Worm (Caenorhabditis elegans) whole organism, late embryonic: Measurements from ENCODE around the gene Y110A2AL.4.
"Not testable (repeated sequence)": the region's sequence is repeated elsewhere in the genome, so short reads cannot be mapped to it uniquely, and the experiment has no call there.

Experiments used
- C38D4.7 ChIP-seq: fragments of 200-800 bp; sonication (Bioruptor generic); optimal IDR thresholded peaks from 2 replicates; lab custom pipeline; 2018; ENCODE audit warnings: mild to moderate bottlenecking, missing genetic modification characterization, moderate library complexity, missing compliant biosample characterization
- F13H6.1 ChIP-seq: sonication (generic microtip); optimal IDR thresholded peaks from 2 replicates; lab custom pipeline; 2016; ENCODE audit warnings: missing genetic modification characterization, missing compliant biosample characterization
- K09A11.1 ChIP-seq: sonication (generic microtip); optimal IDR thresholded peaks from 2 replicates; lab custom pipeline; 2017; ENCODE audit warnings: antibody characterized with exemption, mild to moderate bottlenecking, missing genetic modification characterization, missing compliant biosample characterization; ENCODE audit not compliant: insufficient read depth
- ahr-1 ChIP-seq: sonication (generic microtip); optimal IDR thresholded peaks from 2 replicates; lab custom pipeline; 2016; ENCODE audit warnings: missing genetic modification characterization, missing compliant biosample characterization
- ceh-24 ChIP-seq: sonication (generic microtip); optimal IDR thresholded peaks from 2 replicates; lab custom pipeline; 2016; ENCODE audit warnings: mild to moderate bottlenecking, missing genetic modification characterization, missing compliant biosample characterization
- ceh-34 ChIP-seq: sonication (generic microtip); optimal IDR thresholded peaks from 2 replicates; lab custom pipeline; 2016; ENCODE audit warnings: mild to moderate bottlenecking, missing genetic modification characterization, missing compliant biosample characterization
- ceh-45 ChIP-seq: fragments of 200-800 bp; sonication (Bioruptor generic); IDR thresholded peaks from 2 replicates; pipeline ENCODE4 v1.3.6; 2022; ENCODE audit warnings: missing genetic modification reagents, missing genetic modification characterization, missing compliant biosample characterization
- ceh-48 ChIP-seq: sonication (generic microtip); optimal IDR thresholded peaks from 2 replicates; lab custom pipeline; 2016; ENCODE audit warnings: missing genetic modification characterization, inconsistent platforms, missing compliant biosample characterization
- che-1 ChIP-seq: sonication (generic microtip); optimal IDR thresholded peaks from 2 replicates; lab custom pipeline; 2016; ENCODE audit warnings: mild to moderate bottlenecking, missing genetic modification characterization, missing compliant biosample characterization
- dmd-4 ChIP-seq: sonication (generic microtip); optimal IDR thresholded peaks from 2 replicates; lab custom pipeline; 2016; ENCODE audit warnings: borderline replicate concordance, missing genetic modification characterization, missing compliant biosample characterization
- dve-1 ChIP-seq: sonication (generic microtip); optimal IDR thresholded peaks from 2 replicates; lab custom pipeline; 2017; ENCODE audit warnings: antibody characterized with exemption, mild to moderate bottlenecking, missing genetic modification characterization, missing compliant biosample characterization
- elt-2 ChIP-seq: sonication (generic microtip); optimal IDR thresholded peaks from 2 replicates; lab custom pipeline; 2016; ENCODE audit warnings: missing genetic modification reagents, missing genetic modification characterization, missing compliant biosample characterization
- elt-4 ChIP-seq: sonication (generic microtip); optimal IDR thresholded peaks from 2 replicates; lab custom pipeline; 2016; ENCODE audit warnings: missing genetic modification characterization, missing compliant biosample characterization
- ets-4 ChIP-seq: sonication (generic microtip); optimal IDR thresholded peaks from 2 replicates; lab custom pipeline; 2016; ENCODE audit warnings: missing genetic modification characterization, missing compliant biosample characterization
- eyg-1 ChIP-seq: sonication (generic microtip); optimal IDR thresholded peaks from 2 replicates; lab custom pipeline; 2016; ENCODE audit warnings: missing genotype, missing genetic modification characterization, missing compliant biosample characterization
- fkh-6 ChIP-seq: sonication (generic microtip); optimal IDR thresholded peaks from 2 replicates; lab custom pipeline; 2016; ENCODE audit warnings: missing genetic modification characterization, missing compliant biosample characterization
- gmeb-2 ChIP-seq: sonication (generic microtip); optimal IDR thresholded peaks from 2 replicates; lab custom pipeline; 2016; ENCODE audit warnings: missing genetic modification characterization, inconsistent platforms, missing compliant biosample characterization
- hlh-13 ChIP-seq: fragments of 200-800 bp; sonication (Bioruptor generic); optimal IDR thresholded peaks from 2 replicates; lab custom pipeline; 2018; ENCODE audit warnings: mild to moderate bottlenecking, missing genetic modification characterization, missing compliant biosample characterization
- hlh-30 ChIP-seq: sonication (generic microtip); optimal IDR thresholded peaks from 2 replicates; lab custom pipeline; 2017; ENCODE audit warnings: antibody characterized with exemption, missing genetic modification characterization, missing compliant biosample characterization; ENCODE audit not compliant: insufficient read depth
- hlh-6 ChIP-seq: sonication (generic microtip); optimal IDR thresholded peaks from 2 replicates; lab custom pipeline; 2016; ENCODE audit warnings: missing genotype, missing genetic modification characterization, missing compliant biosample characterization
- hlh-8 ChIP-seq: sonication (generic microtip); optimal IDR thresholded peaks from 2 replicates; lab custom pipeline; 2016; ENCODE audit warnings: missing genotype, missing genetic modification characterization, missing compliant biosample characterization
- lim-6 ChIP-seq: sonication (generic microtip); optimal IDR thresholded peaks from 2 replicates; lab custom pipeline; 2016; ENCODE audit warnings: missing genetic modification characterization, missing compliant biosample characterization
- madf-2 ChIP-seq: sonication (generic microtip); optimal IDR thresholded peaks from 2 replicates; lab custom pipeline; 2017; ENCODE audit warnings: missing genetic modification characterization, missing compliant biosample characterization
- nhr-11 ChIP-seq: fragments of 150-350 bp; optimal IDR thresholded peaks from 2 replicates; lab custom pipeline; 2014; ENCODE audit warnings: missing biosample characterization, missing genetic modification characterization
- nhr-232 ChIP-seq: sonication (generic microtip); optimal IDR thresholded peaks from 2 replicates; lab custom pipeline; 2016; ENCODE audit warnings: missing genetic modification characterization, missing compliant biosample characterization
- npax-4 ChIP-seq: sonication (generic microtip); optimal IDR thresholded peaks from 2 replicates; lab custom pipeline; 2016; ENCODE audit warnings: missing genetic modification characterization, missing compliant biosample characterization
- pha-2 ChIP-seq: sonication (generic microtip); optimal IDR thresholded peaks from 2 replicates; lab custom pipeline; 2017; ENCODE audit warnings: mild to moderate bottlenecking, missing genetic modification characterization, missing compliant biosample characterization
- pha-4 ChIP-seq: fragments of 150-350 bp; optimal IDR thresholded peaks from 2 replicates; lab custom pipeline; 2018; ENCODE audit warnings: missing biosample characterization, missing genetic modification reagents, missing genetic modification characterization
- pqm-1 ChIP-seq: sonication (generic microtip); optimal IDR thresholded peaks from 2 replicates; lab custom pipeline; 2016; ENCODE audit warnings: missing genetic modification characterization, missing compliant biosample characterization
- ref-2 ChIP-seq: sonication (generic microtip); optimal IDR thresholded peaks from 2 replicates; lab custom pipeline; 2016; ENCODE audit warnings: missing genetic modification characterization, missing compliant biosample characterization
- rnt-1 ChIP-seq: sonication (generic microtip); optimal IDR thresholded peaks from 2 replicates; lab custom pipeline; 2016; ENCODE audit warnings: missing genetic modification characterization, missing compliant biosample characterization
- sdc-2 ChIP-seq: sonication (generic microtip); optimal IDR thresholded peaks from 2 replicates; lab custom pipeline; 2016; ENCODE audit warnings: missing genotype, missing genetic modification characterization, missing compliant biosample characterization
- sox-4 ChIP-seq: sonication (generic microtip); optimal IDR thresholded peaks from 2 replicates; lab custom pipeline; 2017; ENCODE audit warnings: mild to moderate bottlenecking, missing genetic modification characterization, inconsistent platforms, missing compliant biosample characterization
- syd-9 ChIP-seq: sonication (generic microtip); optimal IDR thresholded peaks from 2 replicates; lab custom pipeline; 2016; ENCODE audit warnings: mild to moderate bottlenecking, missing genetic modification characterization, moderate library complexity, missing compliant biosample characterization
- ttx-3 ChIP-seq: sonication (generic microtip); optimal IDR thresholded peaks from 2 replicates; lab custom pipeline; 2016; ENCODE audit warnings: missing genetic modification reagents, missing genetic modification characterization, missing compliant biosample characterization
- unc-55 ChIP-seq: sonication (generic microtip); optimal IDR thresholded peaks from 2 replicates; lab custom pipeline; 2017; ENCODE audit warnings: missing biosample characterization, missing genetic modification reagents, missing genetic modification characterization
- unc-86 ChIP-seq: sonication (generic microtip); optimal IDR thresholded peaks from 2 replicates; lab custom pipeline; 2016; ENCODE audit warnings: missing genetic modification characterization, missing compliant biosample characterization
- zip-5 ChIP-seq: sonication (generic microtip); optimal IDR thresholded peaks from 2 replicates; lab custom pipeline; 2016; ENCODE audit warnings: missing genetic modification characterization, missing compliant biosample characterization

Y110A2AL.4 gene

DNA sequence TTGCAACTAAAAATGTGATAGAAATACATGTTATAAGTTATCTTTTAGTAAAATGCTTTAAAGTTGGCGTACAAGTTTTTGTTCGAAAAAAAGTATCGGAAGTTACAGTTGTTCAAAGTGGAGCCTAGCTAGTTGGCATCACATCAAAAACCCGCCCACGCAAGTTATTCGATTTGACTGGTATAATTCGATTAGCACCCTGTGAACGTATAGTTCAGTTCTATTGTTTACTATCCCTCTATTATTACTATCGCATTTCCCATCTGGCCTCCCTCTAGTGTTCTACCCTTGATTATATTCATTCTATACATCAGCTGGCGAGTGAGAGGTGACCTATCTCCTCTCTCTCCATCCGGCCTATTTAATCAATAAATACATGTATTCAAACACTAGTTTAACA lies at the start of gene Y110A2AL.4:
Gene Y110A2AL.4, plus strand, starts transcription at position 301 of the 400 bp plus-strand sequence.
- TF ChIP-seq ceh-34 (tag; lab: Kevin White, UChicago); ceh-45; dmd-4 (tag; lab: Kevin White, UChicago): not testable (repeated sequence)

DNA sequence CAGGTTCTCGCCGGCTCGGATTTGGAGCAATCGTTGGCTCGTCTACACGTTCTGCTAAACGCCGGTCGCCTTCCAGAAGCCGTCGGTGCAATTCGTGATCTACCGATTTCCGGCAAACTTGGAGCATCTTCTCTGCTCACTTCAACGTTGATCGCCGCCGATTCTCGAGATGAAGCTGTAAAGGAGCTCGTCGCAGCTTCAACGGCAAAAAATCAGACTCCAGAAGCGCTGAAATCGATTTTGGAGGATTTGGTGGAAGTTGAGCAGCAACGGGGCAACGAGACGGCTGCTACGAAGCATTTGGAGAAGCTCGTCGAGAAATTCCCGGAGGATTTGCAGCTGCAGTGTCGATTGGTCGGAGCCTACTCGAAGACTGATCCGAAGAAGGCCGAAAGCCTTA lies 47.4 kb upstream of the Y110A2AL.4 start:
- TF ChIP-seq elt-2 (tag; lab: Kevin White, UChicago) (no peak), C38D4.7 (no peak), unc-55 (GFP tag; lab: Kevin White, UChicago) (no peak), madf-2 (no peak), ref-2 (tag; lab: Kevin White, UChicago) (no peak), hlh-13 (GFP tag; lab: Kevin White, UChicago) (no peak), gmeb-2 (tag; lab: Kevin White, UChicago) (no peak), ets-4 (no peak), lim-6 (tag; lab: Kevin White, UChicago) (no peak), elt-4 (tag; lab: Kevin White, UChicago) (no peak), K09A11.1 (tag; lab: Kevin White, UChicago) (no peak), eyg-1 (tag; lab: Kevin White, UChicago) (no peak), ahr-1 (tag; lab: Kevin White, UChicago) (no peak), che-1 (no peak), nhr-232 (tag; lab: Kevin White, UChicago) (no peak), hlh-8 (no peak), unc-86 (tag; lab: Kevin White, UChicago) (no peak), sdc-2 (tag; lab: Kevin White, UChicago) (no peak), pha-2 (tag; lab: Kevin White, UChicago) (no peak), nhr-11 (tag; lab: Kevin White, UChicago) (no peak)

DNA sequence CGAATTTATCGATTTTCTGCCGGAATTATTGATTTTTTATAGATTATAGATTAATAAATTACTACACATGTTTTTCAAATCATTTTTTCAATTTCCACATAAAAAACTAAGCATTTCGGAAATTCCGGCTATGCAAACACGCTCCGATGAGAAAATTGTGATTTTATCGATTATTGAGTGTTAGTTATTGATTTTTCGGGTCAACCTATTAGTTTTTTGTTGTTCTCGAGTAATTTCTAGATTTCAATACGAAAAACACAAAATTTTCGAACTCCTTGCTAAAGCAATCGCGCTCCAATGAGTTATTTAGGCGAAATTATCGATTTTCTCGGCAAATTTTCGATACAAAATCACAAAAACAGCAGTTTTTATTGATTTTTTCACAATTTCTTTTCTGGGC lies 43.7 kb upstream of the Y110A2AL.4 start:
- TF ChIP-seq hlh-6 (tag; lab: Kevin White, UChicago) (no peak), lim-6 (tag; lab: Kevin White, UChicago) (no peak)

DNA sequence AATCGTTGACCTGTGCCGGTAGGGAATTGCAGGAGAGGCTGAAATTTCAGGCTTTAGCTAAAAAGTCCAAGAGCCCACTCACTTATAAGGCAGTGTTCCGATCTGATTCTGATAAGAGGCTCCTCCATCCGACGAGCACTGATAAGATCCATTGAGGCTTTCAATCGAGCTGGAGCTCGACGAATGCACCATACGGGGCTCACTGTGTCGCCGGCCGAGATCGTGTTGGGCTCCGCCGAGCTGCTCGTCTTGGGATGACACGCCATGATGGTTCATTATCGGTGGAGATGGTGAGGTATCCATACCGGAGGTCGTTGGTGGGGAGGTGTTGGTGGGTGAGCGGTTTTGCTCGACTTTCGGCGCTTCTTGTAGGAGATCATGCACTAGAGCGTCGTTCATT lies 42.7 kb upstream of the Y110A2AL.4 start:
- TF ChIP-seq fkh-6 (no peak), rnt-1 (tag; lab: Kevin White, UChicago) (no peak), pha-2 (tag; lab: Kevin White, UChicago) (no peak), pha-4 (tag; lab: Kevin White, UChicago) (no peak), ceh-34 (tag; lab: Kevin White, UChicago) (no peak), hlh-30 (tag; lab: Kevin White, UChicago) (no peak), ttx-3 (tag; lab: Kevin White, UChicago) (no peak), ref-2 (tag; lab: Kevin White, UChicago) (no peak), ceh-48 (tag; lab: Kevin White, UChicago) (no peak), nhr-11 (tag; lab: Kevin White, UChicago) (no peak), zip-5 (no peak), npax-4 (no peak), F13H6.1 (tag; lab: Kevin White, UChicago) (no peak), C38D4.7 (no peak), nhr-232 (tag; lab: Kevin White, UChicago) (no peak), dve-1 (tag; lab: Kevin White, UChicago) (no peak), syd-9 (tag; lab: Kevin White, UChicago) (no peak), ceh-24 (tag; lab: Kevin White, UChicago) (no peak), sox-4 (tag; lab: Kevin White, UChicago) (no peak), pqm-1 (tag; lab: Kevin White, UChicago) (no peak)
